Fruit fly (Drosophila melanogaster): ENCODE results near the gene VhaAC39-2.

DNA sequence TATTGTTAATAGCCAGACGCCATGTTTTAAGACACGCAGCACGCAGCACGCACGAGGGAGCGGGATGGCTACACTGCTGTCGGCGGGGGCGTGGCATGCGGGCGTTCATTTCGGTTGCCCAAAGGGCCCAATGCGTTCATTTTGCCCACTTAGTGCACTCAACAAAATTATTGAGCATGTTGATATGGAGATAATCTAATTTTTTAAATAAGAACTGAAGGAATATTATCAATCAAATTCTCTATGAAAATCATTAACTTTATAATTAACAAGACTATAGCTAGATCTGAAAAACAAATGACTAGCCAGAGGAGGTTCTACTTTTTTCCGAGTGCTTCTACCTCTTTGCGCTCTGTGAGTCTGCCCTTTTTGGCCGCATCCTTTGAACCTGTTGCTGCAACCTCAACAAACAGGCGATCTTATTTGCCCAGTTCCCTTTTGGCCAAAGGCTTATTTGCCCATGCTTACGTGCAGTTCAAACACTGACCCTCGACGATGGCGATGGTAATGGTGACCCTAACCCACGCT, 25.8 kb downstream of the VhaAC39-2 start:
- TF ChIP-seq psq (optimal IDR thresholded peaks at IDR 0.05) (no peak), Myc (optimal IDR thresholded peaks at IDR 0.05) (no peak)
